Fruit fly (Drosophila melanogaster): Measurements from ENCODE around the gene CYLD.

CYLD gene

dm6 chr2L:10278658-10279057 is 21.0 kb downstream of the CYLD start, which contains the start of gene Utx (continued):
- peak; percentile 92 for TF ChIP-seq Opbp (GFP tag; IDR thresholded peaks at IDR 0.05; ENCODE audit: partially characterized antibody)
- TF ChIP-seq trh (GFP tag; optimal IDR thresholded peaks at IDR 0.05) = no peak
- peak; percentile 92 for TF ChIP-seq knrl (GFP tag; IDR thresholded peaks at IDR 0.05; ENCODE audit: partially characterized antibody)
- no peak for TF ChIP-seq stwl (tag; optimal IDR thresholded peaks at IDR 0.05)
- peak; percentile 84 for TF ChIP-seq CG13287 (GFP tag; IDR thresholded peaks at IDR 0.05; ENCODE audit: partially characterized antibody)
- TF ChIP-seq Dll (GFP tag; IDR thresholded peaks at IDR 0.05; ENCODE audit: partially characterized antibody) = peak; percentile 74
- peak; percentile 94 for TF ChIP-seq ssp (GFP tag; IDR thresholded peaks at IDR 0.05)
- TF ChIP-seq pan (optimal IDR thresholded peaks at IDR 0.05) = no peak
- no peak for TF ChIP-seq pan (GFP tag; optimal IDR thresholded peaks at IDR 0.05 in 1 of 2, IDR thresholded peaks at IDR 0.05 in 1 of 2)
- TF ChIP-seq CG4617 (GFP tag; optimal IDR thresholded peaks at IDR 0.05; ENCODE audit: borderline replicate concordance) = peak; percentile 55
- peak; percentile 92 for TF ChIP-seq Sry-δ (GFP tag; optimal IDR thresholded peaks at IDR 0.05)
- TF ChIP-seq Xbp1 (GFP tag; optimal IDR thresholded peaks at IDR 0.05) = peak; percentile 41
- peak; percentile 88 for TF ChIP-seq inv (GFP tag; IDR thresholded peaks at IDR 0.05; ENCODE audit: partially characterized antibody)
- TF ChIP-seq CG3995 (GFP tag; optimal IDR thresholded peaks at IDR 0.05) = peak; percentile 96
- TF ChIP-seq hbn (GFP tag; IDR thresholded peaks at IDR 0.05; ENCODE audit: partially characterized antibody) = peak; percentile 72
- TF ChIP-seq Dbx (GFP tag; IDR thresholded peaks at IDR 0.05) = peak; percentile 23; the same call in 1 of the 3 replicates
- TF ChIP-seq CG15269 (tag; optimal IDR thresholded peaks at IDR 0.05) = no peak
- TF ChIP-seq CG2116 (GFP tag; optimal IDR thresholded peaks at IDR 0.05) = peak; percentile 49
- TF ChIP-seq Mes4 (GFP tag; optimal IDR thresholded peaks at IDR 0.05) = no peak
- peak; percentile 69 for TF ChIP-seq tna (GFP tag; IDR thresholded peaks at IDR 0.05; ENCODE audit: partially characterized antibody)
- peak; percentile 61 for TF ChIP-seq gro (GFP tag; optimal IDR thresholded peaks at IDR 0.05)
- TF ChIP-seq Dp (GFP tag; optimal IDR thresholded peaks at IDR 0.05) = peak; percentile 45
- peak; percentile 1 for TF ChIP-seq CG30403 (GFP tag; optimal IDR thresholded peaks at IDR 0.05)
- TF ChIP-seq CG5245 (GFP tag; optimal IDR thresholded peaks at IDR 0.05) = no peak
- TF ChIP-seq vnd (GFP tag; IDR thresholded peaks at IDR 0.05; ENCODE audit: partially characterized antibody) = peak; percentile 76
- TF ChIP-seq oc (tag; optimal IDR thresholded peaks at IDR 0.05) = no peak
- TF ChIP-seq nerfin-2 (GFP tag; IDR thresholded peaks at IDR 0.05; ENCODE audit: partially characterized antibody) = peak; percentile 48; the same call in 1 of the 2 replicates
- TF ChIP-seq Scr (GFP tag; IDR thresholded peaks at IDR 0.05; ENCODE audit: partially characterized antibody) = peak; percentile 80
- peak; percentile 77 for TF ChIP-seq pzg (GFP tag; optimal IDR thresholded peaks at IDR 0.05)
- TF ChIP-seq CG8478 (optimal IDR thresholded peaks at IDR 0.05) = no peak
- peak; percentile 29 for TF ChIP-seq phol (tag; optimal IDR thresholded peaks at IDR 0.05)
- TF ChIP-seq Ets97D (GFP tag; optimal IDR thresholded peaks at IDR 0.05) = peak; percentile 50
- no peak for TF ChIP-seq fu2 (GFP tag; optimal IDR thresholded peaks at IDR 0.05)
- TF ChIP-seq CG2129 (GFP tag; IDR thresholded peaks at IDR 0.05; ENCODE audit: partially characterized antibody) = peak; percentile 39; the same call in 1 of the 2 replicates
- TF ChIP-seq MESR4 (GFP tag; optimal IDR thresholded peaks at IDR 0.05) = peak; percentile 31
- no peak for TF ChIP-seq bowl (GFP tag; IDR thresholded peaks at IDR 0.05)
- no peak for TF ChIP-seq CG18011 (GFP tag; optimal IDR thresholded peaks at IDR 0.05)
- no peak for TF ChIP-seq fd3F (GFP tag; optimal IDR thresholded peaks at IDR 0.05)
- peak; percentile 78 for TF ChIP-seq HLH4C (GFP tag; IDR thresholded peaks at IDR 0.05; ENCODE audit: partially characterized antibody)
- no peak for TF ChIP-seq CG9797 (GFP tag; optimal IDR thresholded peaks at IDR 0.05)
- peak; percentile 88 for TF ChIP-seq Bgb (GFP tag; IDR thresholded peaks at IDR 0.05; ENCODE audit: partially characterized antibody)
